Worm (Caenorhabditis elegans): Measurements from ENCODE around the gene Y97E10AR.2.

Y97E10AR.2 gene

DNA sequence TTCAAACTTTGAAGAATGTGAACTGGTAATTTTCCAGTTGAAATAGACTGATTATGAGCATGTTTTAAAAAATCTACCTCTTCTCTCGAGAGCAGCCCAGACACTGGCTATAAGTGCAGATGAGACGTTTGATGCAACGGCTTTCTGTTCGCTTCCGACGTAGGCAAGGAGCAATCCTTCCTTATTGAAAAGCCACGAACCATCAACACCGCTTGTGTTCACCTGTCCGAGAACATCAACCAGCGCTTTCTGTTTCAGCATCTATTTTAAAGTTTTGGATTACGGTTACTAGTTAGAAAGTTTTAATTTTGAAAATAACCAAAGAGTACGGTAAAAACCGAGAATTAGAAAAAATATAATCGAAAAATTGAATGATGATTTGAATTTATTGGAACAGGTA is 14.9 kb downstream of the Y97E10AR.2 start, which contains the start of gene lmtr-2:
lmtr-2 (minus strand) TSS at position 261 of the 400 bp plus-strand sequence.
- no peak for TF ChIP-seq ztf-11 (tag; optimal IDR thresholded peaks at IDR 0.05)
- TF ChIP-seq mep-1 (tag; optimal IDR thresholded peaks at IDR 0.05): no peak
- no peak for TF ChIP-seq unc-39 (tag; optimal IDR thresholded peaks at IDR 0.05)
- no peak for TF ChIP-seq mls-2 (tag; optimal IDR thresholded peaks at IDR 0.05)
- TF ChIP-seq flh-1 (GFP tag; optimal IDR thresholded peaks at IDR 0.05): no peak
- TF ChIP-seq ham-2 (GFP tag; optimal IDR thresholded peaks at IDR 0.05): no peak
- TF ChIP-seq lin-13 (tag; optimal IDR thresholded peaks at IDR 0.05): no peak
- TF ChIP-seq mab-5 (tag; optimal IDR thresholded peaks at IDR 0.05): no peak
- no peak for TF ChIP-seq tbx-8 (GFP tag; optimal IDR thresholded peaks at IDR 0.05)

DNA sequence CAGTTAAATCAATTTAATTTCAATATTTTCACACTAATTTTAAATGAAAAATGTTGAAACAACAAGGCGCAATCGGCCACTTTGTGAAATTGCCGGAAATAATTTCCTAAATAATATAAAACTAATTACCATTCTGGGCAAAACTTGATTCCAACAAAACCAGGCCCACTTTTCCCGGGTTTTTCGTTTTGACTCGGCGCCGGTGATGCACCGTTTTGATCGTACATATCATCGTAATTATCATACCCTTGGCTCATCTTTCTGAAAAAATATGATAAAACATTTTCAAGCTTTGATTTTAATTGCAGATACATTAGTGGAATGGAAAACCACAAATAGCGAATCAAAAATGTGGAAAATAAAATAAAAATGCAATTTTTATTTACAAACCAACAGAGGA is 16.1 kb downstream of the Y97E10AR.2 start, which contains the start of gene rpb-9:
rpb-9 (minus strand) TSS at position 314 of the 400 bp plus-strand sequence.
- no peak for TF ChIP-seq ham-2 (GFP tag; optimal IDR thresholded peaks at IDR 0.05)
- TF ChIP-seq ces-1 (GFP tag; optimal IDR thresholded peaks at IDR 0.05): no peak
- TF ChIP-seq nhr-2 (tag; optimal IDR thresholded peaks at IDR 0.05): no peak
- no peak for TF ChIP-seq nhr-76 (tag; optimal IDR thresholded peaks at IDR 0.05)
- no peak for TF ChIP-seq nhr-28 (tag; optimal IDR thresholded peaks at IDR 0.05)
- TF ChIP-seq unc-39 (tag; optimal IDR thresholded peaks at IDR 0.05): no peak
- TF ChIP-seq sem-2 (GFP tag; optimal IDR thresholded peaks at IDR 0.05): no peak

DNA sequence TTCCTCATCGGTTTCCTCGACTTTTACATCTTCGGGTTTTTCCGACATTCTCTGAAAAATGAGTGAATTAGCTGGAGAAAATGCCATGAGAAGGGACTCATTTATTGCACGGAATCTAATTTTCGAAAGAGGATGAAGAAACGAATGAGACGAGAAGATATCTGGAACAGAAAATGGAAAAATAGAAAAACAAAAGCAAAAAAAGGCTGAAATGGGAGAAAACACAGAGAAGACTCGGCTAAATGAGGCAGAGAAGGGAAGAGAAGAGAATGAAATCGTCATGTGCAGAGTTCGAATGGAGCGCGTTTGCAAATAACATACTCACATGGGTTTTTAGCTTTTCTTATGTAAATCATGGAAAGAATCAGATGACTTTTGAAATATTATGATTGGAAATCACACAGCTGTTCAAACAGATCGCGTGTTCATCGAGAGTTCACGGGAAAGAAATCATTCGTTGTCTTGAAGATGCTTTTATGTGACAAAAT is 18.0 kb downstream of the Y97E10AR.2 start, which contains the start of gene Y97E10AR.6:
Y97E10AR.6 (minus strand) TSS at position 51 of the 488 bp plus-strand sequence.
- TF ChIP-seq unc-120 (tag; optimal IDR thresholded peaks at IDR 0.05; ENCODE audit: poor library complexity, severe bottlenecking) (peak; percentile 28), zip-8 (tag; optimal IDR thresholded peaks at IDR 0.05) (no peak), ces-1 (GFP tag; optimal IDR thresholded peaks at IDR 0.05) (peak; percentile 47)

DNA sequence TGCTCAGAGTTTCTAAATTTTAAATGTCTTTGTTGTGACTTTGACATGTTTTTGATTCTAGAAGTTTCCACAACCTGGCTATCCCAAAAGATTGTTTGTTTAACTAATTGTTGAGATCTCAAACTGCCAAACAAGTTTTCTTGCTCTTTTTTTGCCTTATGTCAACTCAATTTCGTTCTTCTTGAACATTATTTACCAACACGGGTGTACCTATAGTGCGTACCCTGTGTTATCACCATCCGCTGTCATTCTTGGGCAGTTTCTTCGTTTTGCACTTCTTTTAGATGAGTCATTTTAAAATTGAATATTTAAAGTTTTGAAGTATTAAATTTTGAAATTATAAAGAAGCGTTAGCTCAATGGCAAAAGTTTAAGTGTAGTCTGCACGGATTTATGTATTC is 20.9 kb downstream of the Y97E10AR.2 start, which contains the start of gene sptl-2:
sptl-2 (plus strand) TSS at position 280 of the 400 bp plus-strand sequence.
- TF ChIP-seq ceh-43 (GFP tag; optimal IDR thresholded peaks at IDR 0.05): no peak
- TF ChIP-seq lin-32 (GFP tag; optimal IDR thresholded peaks at IDR 0.05): no peak
- TF ChIP-seq elt-3 (tag; optimal IDR thresholded peaks at IDR 0.05): no peak
- TF ChIP-seq elt-1 (tag; optimal IDR thresholded peaks at IDR 0.05; ENCODE audit: borderline replicate concordance, insufficient read depth): no peak
- TF ChIP-seq ceh-39 (tag; optimal IDR thresholded peaks at IDR 0.05): no peak
- no peak for TF ChIP-seq blmp-1 (tag; optimal IDR thresholded peaks at IDR 0.05)
- TF ChIP-seq mep-1 (tag; optimal IDR thresholded peaks at IDR 0.05): no peak
- no peak for TF ChIP-seq nhr-237 (tag; optimal IDR thresholded peaks at IDR 0.05)
- TF ChIP-seq ztf-11 (tag; optimal IDR thresholded peaks at IDR 0.05): no peak
- no peak for TF ChIP-seq lsy-2 (tag; optimal IDR thresholded peaks at IDR 0.05)
- TF ChIP-seq ham-2 (GFP tag; optimal IDR thresholded peaks at IDR 0.05): no peak
- TF ChIP-seq ces-1 (GFP tag; optimal IDR thresholded peaks at IDR 0.05): no peak
- no peak for TF ChIP-seq zip-8 (tag; optimal IDR thresholded peaks at IDR 0.05)
- TF ChIP-seq hlh-1 (tag; optimal IDR thresholded peaks at IDR 0.05): no peak
- no peak for TF ChIP-seq nhr-2 (tag; optimal IDR thresholded peaks at IDR 0.05)
- no peak for TF ChIP-seq lin-13 (tag; optimal IDR thresholded peaks at IDR 0.05)
- TF ChIP-seq nhr-76 (tag; optimal IDR thresholded peaks at IDR 0.05): no peak
- TF ChIP-seq M03D4.4 (tag; optimal IDR thresholded peaks at IDR 0.05): no peak
- no peak for TF ChIP-seq mls-2 (tag; optimal IDR thresholded peaks at IDR 0.05)

DNA sequence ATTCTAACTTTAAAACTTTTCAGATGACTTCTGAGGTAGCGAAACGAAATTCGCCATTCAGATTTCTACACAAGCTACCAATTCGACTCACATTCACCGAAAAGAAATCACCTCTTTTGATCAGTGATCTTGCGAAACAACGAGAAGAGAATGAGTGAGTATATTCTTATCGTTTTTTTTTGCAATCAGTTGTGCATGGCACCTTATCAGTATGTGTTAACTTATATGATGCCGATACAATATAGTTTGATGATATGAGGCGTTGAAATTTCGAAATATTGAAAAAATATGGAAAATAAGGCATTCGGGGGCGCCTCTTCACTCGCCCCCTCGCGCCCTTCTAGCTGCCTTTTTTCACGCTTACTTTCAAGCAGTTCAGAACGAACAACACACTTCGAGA is 21.9 kb downstream of the Y97E10AR.2 start:
- TF ChIP-seq M03D4.4 (tag; optimal IDR thresholded peaks at IDR 0.05) (no peak), unc-39 (tag; optimal IDR thresholded peaks at IDR 0.05) (no peak), ham-2 (GFP tag; optimal IDR thresholded peaks at IDR 0.05) (no peak), sptf-1 (tag; optimal IDR thresholded peaks at IDR 0.05) (no peak), nhr-76 (tag; optimal IDR thresholded peaks at IDR 0.05) (no peak), ceh-83 (GFP tag; optimal IDR thresholded peaks at IDR 0.05) (no peak), ceh-39 (tag; optimal IDR thresholded peaks at IDR 0.05) (no peak), zip-8 (tag; optimal IDR thresholded peaks at IDR 0.05) (no peak), ztf-11 (tag; optimal IDR thresholded peaks at IDR 0.05) (no peak), lsy-2 (tag; optimal IDR thresholded peaks at IDR 0.05) (no peak)

ce11 chrV:8018919-8019318 is 22.9 kb downstream of the Y97E10AR.2 start:
- TF ChIP-seq nhr-2 (tag; optimal IDR thresholded peaks at IDR 0.05) (no peak), ham-2 (GFP tag; optimal IDR thresholded peaks at IDR 0.05) (no peak), drap-1 (GFP tag; optimal IDR thresholded peaks at IDR 0.05) (no peak), elt-1 (tag; optimal IDR thresholded peaks at IDR 0.05; ENCODE audit: borderline replicate concordance, insufficient read depth) (no peak), hlh-1 (tag; optimal IDR thresholded peaks at IDR 0.05) (no peak), unc-39 (tag; optimal IDR thresholded peaks at IDR 0.05) (no peak), mls-2 (tag; optimal IDR thresholded peaks at IDR 0.05) (no peak), sem-2 (GFP tag; optimal IDR thresholded peaks at IDR 0.05) (no peak)
